Worm (Caenorhabditis elegans): ENCODE data around the gene nrde-2.

nrde-2 gene

DNA sequence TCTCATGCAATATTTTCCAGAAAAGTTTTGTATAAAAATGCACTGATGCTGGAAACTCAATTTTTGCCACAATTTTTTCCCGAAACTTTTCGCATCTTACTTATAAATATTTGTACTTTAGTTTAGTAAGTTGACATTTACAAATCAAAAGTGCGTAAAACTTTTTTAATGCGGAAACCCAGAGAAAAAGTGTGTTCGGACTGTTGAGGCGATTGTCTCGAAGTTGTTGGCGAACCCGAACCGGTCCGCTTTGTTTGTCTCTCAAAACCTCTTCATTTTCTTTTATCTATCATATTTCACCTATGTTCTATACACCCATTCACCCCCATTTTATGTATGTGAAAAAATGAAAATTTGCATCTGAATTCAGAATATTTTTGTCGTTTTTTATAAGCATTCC lies 26.8 kb downstream of the nrde-2 start:
- TF ChIP-seq snpc-3.4 (tag; optimal IDR thresholded peaks at IDR 0.05), result no peak
- no peak for TF ChIP-seq T07F8.4 (tag; optimal IDR thresholded peaks at IDR 0.05)
- TF ChIP-seq tlf-1 (GFP tag; optimal IDR thresholded peaks at IDR 0.05), result no peak
- no peak for TF ChIP-seq ztf-26 (tag; optimal IDR thresholded peaks at IDR 0.05)
- no peak for TF ChIP-seq ama-1 (optimal IDR thresholded peaks at IDR 0.05)
- no peak for TF ChIP-seq ama-1 (GFP tag; optimal IDR thresholded peaks at IDR 0.05)
- TF ChIP-seq atf-7 (tag; optimal IDR thresholded peaks at IDR 0.05), result no peak
- TF ChIP-seq madf-3 (GFP tag; IDR thresholded peaks at IDR 0.05), result no peak
- TF ChIP-seq dpff-1 (tag; optimal IDR thresholded peaks at IDR 0.05), result no peak
- no peak for TF ChIP-seq ceh-58 (GFP tag; IDR thresholded peaks at IDR 0.05)
- TF ChIP-seq attf-3 (GFP tag; conservative IDR thresholded peaks at IDR 0.05), result no peak

DNA sequence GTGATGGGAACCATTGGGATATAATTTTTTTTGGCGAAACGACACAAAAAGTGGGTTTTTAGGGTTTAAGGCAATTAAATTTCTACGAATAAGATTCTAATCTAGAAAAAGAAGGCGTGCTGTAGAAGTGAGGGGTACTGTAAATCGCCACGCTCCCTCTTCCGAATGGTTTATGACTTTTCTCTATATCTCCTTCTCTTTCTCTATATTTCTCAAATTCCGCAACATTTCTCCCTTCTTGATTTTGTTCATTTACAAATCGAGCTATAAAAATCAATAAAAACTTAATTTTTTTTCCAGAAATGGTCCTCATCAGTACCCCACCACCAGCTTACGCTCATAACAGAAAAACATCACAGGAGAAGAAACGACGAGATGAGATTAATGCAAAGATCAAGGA lies 29.3 kb downstream of the nrde-2 start, which contains the start of gene ref-1:
Gene ref-1, plus strand, starts transcription at position 301 of the 400 bp plus-strand sequence.
- TF ChIP-seq unc-130 (GFP tag; optimal IDR thresholded peaks at IDR 0.05) (no peak), F57A8.1 (GFP tag; optimal IDR thresholded peaks at IDR 0.05) (no peak), B0261.1 (tag; optimal IDR thresholded peaks at IDR 0.05) (no peak), ceh-79 (tag; optimal IDR thresholded peaks at IDR 0.05) (no peak), cebp-2 (GFP tag; IDR thresholded peaks at IDR 0.05) (no peak), rpc-1 (optimal IDR thresholded peaks at IDR 0.05) (no peak), rpc-1 (tag; optimal IDR thresholded peaks at IDR 0.05) (no peak), nhr-27 (tag; optimal IDR thresholded peaks at IDR 0.05) (no peak), T26A5.8 (tag; optimal IDR thresholded peaks at IDR 0.05) (no peak), chd-7 (tag; optimal IDR thresholded peaks at IDR 0.05) (no peak), hlh-12 (tag; optimal IDR thresholded peaks at IDR 0.05) (no peak), ceh-58 (GFP tag; IDR thresholded peaks at IDR 0.05) (no peak), ztf-6 (GFP tag; IDR thresholded peaks at IDR 0.05) (no peak), egl-44 (GFP tag; IDR thresholded peaks at IDR 0.05) (no peak), lin-35 (GFP tag; optimal IDR thresholded peaks at IDR 0.05) (no peak), lir-1 (GFP tag; conservative IDR thresholded peaks at IDR 0.05) (no peak), sea-2 (GFP tag; IDR thresholded peaks at IDR 0.05) (no peak)

DNA sequence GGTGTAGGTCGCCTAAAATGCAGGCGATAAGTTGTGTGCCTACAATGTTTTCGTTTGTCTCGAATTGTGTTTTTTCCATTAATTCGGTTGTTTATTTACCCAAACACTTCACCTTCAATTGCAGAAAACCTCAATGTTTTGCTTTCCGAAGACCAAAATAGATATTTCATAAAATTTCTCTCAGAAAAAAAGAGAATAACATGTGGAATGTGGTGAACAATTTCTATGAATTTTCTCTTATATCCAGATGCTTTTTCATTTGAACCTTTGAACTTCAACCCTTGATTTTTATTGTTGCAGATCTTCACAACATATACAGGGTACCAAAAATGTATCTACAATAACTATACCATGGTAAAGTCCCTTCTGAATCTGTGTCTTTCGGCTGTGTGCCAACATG lies 41.0 kb downstream of the nrde-2 start, which contains the start of gene T01E8.1:
Gene T01E8.1, plus strand, starts transcription at position 301 of the 400 bp plus-strand sequence.
- TF ChIP-seq dox-1 (GFP tag; IDR thresholded peaks at IDR 0.05) (no peak), hlh-12 (tag; optimal IDR thresholded peaks at IDR 0.05) (no peak), ama-1 (optimal IDR thresholded peaks at IDR 0.05) (no peak), ama-1 (GFP tag; optimal IDR thresholded peaks at IDR 0.05) (no peak), ceh-27 (GFP tag; optimal IDR thresholded peaks at IDR 0.05) (no peak), repo-1 (tag; optimal IDR thresholded peaks at IDR 0.05) (no peak), egl-18 (GFP tag; IDR thresholded peaks at IDR 0.05) (no peak), ZK185.1 (tag; optimal IDR thresholded peaks at IDR 0.05; ENCODE audit: poor library complexity, severe bottlenecking) (no peak), egrh-3 (GFP tag; IDR thresholded peaks at IDR 0.05) (no peak), B0019.2 (GFP tag; conservative IDR thresholded peaks at IDR 0.05) (no peak), Y79H2A.3 (GFP tag; conservative IDR thresholded peaks at IDR 0.05) (no peak), F52B5.7 (tag; optimal IDR thresholded peaks at IDR 0.05) (no peak), F33H1.4 (GFP tag; IDR thresholded peaks at IDR 0.05) (no peak), ztf-3 (GFP tag; optimal IDR thresholded peaks at IDR 0.05) (no peak), ztf-18 (tag; optimal IDR thresholded peaks at IDR 0.05) (no peak), ceh-91 (GFP tag; IDR thresholded peaks at IDR 0.05) (no peak), T26A5.8 (tag; optimal IDR thresholded peaks at IDR 0.05) (no peak)

All from whole organism, young adult.